Worm (Caenorhabditis elegans) whole organism, L4/young adult: Measurements from ENCODE around the gene qua-1.

ENCODE experiments used
- W03F9.2 ChIP-seq: fragments of 150-350 bp; optimal IDR thresholded peaks from 2 replicates; lab custom pipeline; 2014; ENCODE audit warnings: missing biosample characterization, missing genetic modification characterization
- dao-5 ChIP-seq: sonication (generic microtip); optimal IDR thresholded peaks from 2 replicates; lab custom pipeline; 2016; ENCODE audit warnings: missing genotype, missing genetic modification characterization, moderate library complexity, missing compliant biosample characterization
- him-1 ChIP-seq: sonication (generic microtip); optimal IDR thresholded peaks from 2 replicates; lab custom pipeline; 2016; ENCODE audit warnings: missing genotype, missing genetic modification reagents, missing genetic modification characterization, missing compliant biosample characterization

ce11 chrII:8174148-8174547 lies 24.5 kb upstream of the qua-1 start:
- TF ChIP-seq him-1 (tag; lab: Kevin White, UChicago) (no peak), dao-5 (no peak), W03F9.2 (no peak)
